Fruit fly (Drosophila melanogaster) whole organism, prepupa: ENCODE results near the gene CG12121.

Experiments
- Blimp-1 ChIP-seq: fragments of 200-800 bp; sonication (Bioruptor generic); optimal IDR thresholded peaks from 3 replicates; lab custom pipeline; 2017; ENCODE audit warnings: missing biosample characterization, missing genetic modification characterization, mild to moderate bottlenecking, moderate library complexity, missing genetic modification reagents
- CG10631 ChIP-seq: fragments of 200-800 bp; sonication (Bioruptor generic); optimal IDR thresholded peaks from 2 replicates; lab custom pipeline; 2016; ENCODE audit warnings: missing biosample characterization, missing genetic modification characterization
- CG10669 ChIP-seq: fragments of 200-800 bp; sonication (Bioruptor generic); optimal IDR thresholded peaks from 3 replicates; lab custom pipeline; 2018; ENCODE audit warnings: missing biosample characterization, mild to moderate bottlenecking, missing genetic modification characterization, moderate library complexity
- CG11294 ChIP-seq: fragments of 200-800 bp; sonication (Bioruptor generic); IDR thresholded peaks from 2 replicates; pipeline ENCODE4 v1.3.6; 2022; ENCODE audit warnings: missing biosample characterization, missing genetic modification characterization
- CG11762 ChIP-seq: fragments of 200-800 bp; sonication (Bioruptor generic); optimal IDR thresholded peaks from 3 replicates; lab custom pipeline; 2016; ENCODE audit warnings: missing biosample characterization, missing genetic modification characterization; ENCODE audit not compliant: insufficient read depth
- CG11902 ChIP-seq: fragments of 200-800 bp; sonication (Bioruptor generic); optimal IDR thresholded peaks from 3 replicates; lab custom pipeline; 2016; ENCODE audit warnings: missing biosample characterization, missing genetic modification characterization
- CG15336 ChIP-seq: fragments of 200-800 bp; sonication (Bioruptor generic); IDR thresholded peaks from 2 replicates; pipeline ENCODE4 v1.3.6; 2022; ENCODE audit warnings: missing biosample characterization, missing genetic modification characterization
- CG16779 ChIP-seq: fragments of 200-800 bp; sonication (Bioruptor generic); optimal IDR thresholded peaks from 3 replicates; lab custom pipeline; 2017; ENCODE audit warnings: missing biosample characterization, mild to moderate bottlenecking, missing genetic modification characterization
- CG3032 ChIP-seq: fragments of 200-800 bp; optimal IDR thresholded peaks from 2 replicates; lab custom pipeline; 2019; ENCODE audit warnings: missing biosample characterization, mild to moderate bottlenecking, missing genetic modification characterization, moderate library complexity
- CG31627 ChIP-seq: fragments of 200-800 bp; sonication (Bioruptor generic); optimal IDR thresholded peaks from 3 replicates; lab custom pipeline; 2016; ENCODE audit warnings: missing biosample characterization, missing genetic modification characterization
- CG32006 ChIP-seq: fragments of 200-800 bp; sonication (Bioruptor generic); optimal IDR thresholded peaks from 3 replicates; lab custom pipeline; 2017; ENCODE audit warnings: missing biosample characterization, mild to moderate bottlenecking, missing genetic modification characterization
- CG34406 ChIP-seq: fragments of 200-800 bp; sonication (Bioruptor generic); optimal IDR thresholded peaks from 3 replicates; lab custom pipeline; 2016; ENCODE audit warnings: missing biosample characterization, missing genetic modification characterization
- CG3919 ChIP-seq: fragments of 200-800 bp; sonication (Bioruptor generic); optimal IDR thresholded peaks from 3 replicates; lab custom pipeline; 2016; ENCODE audit warnings: missing biosample characterization, missing genetic modification characterization
- CG4318 ChIP-seq: fragments of 200-800 bp; sonication (Bioruptor generic); optimal IDR thresholded peaks from 3 replicates; lab custom pipeline; 2017; ENCODE audit warnings: missing biosample characterization, mild to moderate bottlenecking, missing genetic modification characterization
- CG6276 ChIP-seq: fragments of 200-800 bp; sonication (Bioruptor generic); optimal IDR thresholded peaks from 2 replicates; lab custom pipeline; 2017; ENCODE audit warnings: missing biosample characterization, mild to moderate bottlenecking, missing genetic modification characterization
- CG6808 ChIP-seq: fragments of 200-800 bp; sonication (Bioruptor generic); optimal IDR thresholded peaks from 3 replicates; lab custom pipeline; 2017; ENCODE audit warnings: missing biosample characterization, missing genetic modification characterization, mild to moderate bottlenecking, moderate library complexity, missing genetic modification reagents
- CG6854 ChIP-seq: fragments of 200-800 bp; sonication (Bioruptor generic); optimal IDR thresholded peaks from 2 replicates; lab custom pipeline; 2017; ENCODE audit warnings: missing biosample characterization, mild to moderate bottlenecking, missing genetic modification characterization
- CG7368 ChIP-seq: fragments of 200-800 bp; sonication (Bioruptor generic); optimal IDR thresholded peaks from 3 replicates; lab custom pipeline; 2016; ENCODE audit warnings: missing biosample characterization, missing genetic modification characterization
- CG8319 ChIP-seq: fragments of 200-800 bp; sonication (Bioruptor generic); optimal IDR thresholded peaks from 3 replicates; lab custom pipeline; 2016; ENCODE audit warnings: missing biosample characterization, missing genetic modification characterization
- CG8632 ChIP-seq: fragments of 200-800 bp; sonication (Bioruptor generic); optimal IDR thresholded peaks from 3 replicates; lab custom pipeline; 2016; ENCODE audit warnings: missing biosample characterization, missing genetic modification characterization
- CG9139 ChIP-seq: fragments of 200-800 bp; sonication (Bioruptor generic); optimal IDR thresholded peaks from 3 replicates; lab custom pipeline; 2017; ENCODE audit warnings: missing biosample characterization, mild to moderate bottlenecking, missing genetic modification characterization
- Eip75B ChIP-seq: fragments of 200-800 bp; sonication (Bioruptor generic); optimal IDR thresholded peaks from 3 replicates; lab custom pipeline; 2016; ENCODE audit warnings: missing biosample characterization, missing genetic modification characterization
- Eip93F ChIP-seq: fragments of 200-800 bp; sonication (Bioruptor generic); optimal IDR thresholded peaks from 2 replicates; lab custom pipeline; 2016; ENCODE audit warnings: missing biosample characterization, mild to moderate bottlenecking, missing genetic modification characterization
- Ets21C ChIP-seq: fragments of 200-800 bp; sonication (Bioruptor generic); optimal IDR thresholded peaks from 3 replicates; lab custom pipeline; 2016; ENCODE audit warnings: missing biosample characterization, missing genetic modification characterization
- Gug ChIP-seq: fragments of 200-800 bp; sonication (Bioruptor generic); IDR thresholded peaks from 2 replicates; pipeline ENCODE4 v1.3.6; 2022; ENCODE audit warnings: missing biosample characterization, missing genetic modification characterization
- Hr38 ChIP-seq: sonication (Bioruptor generic); optimal IDR thresholded peaks from 2 replicates; lab custom pipeline; 2016; ENCODE audit warnings: missing biosample characterization, missing genetic modification characterization
- Hr39 ChIP-seq: fragments of 200-800 bp; sonication (Bioruptor generic); optimal IDR thresholded peaks from 2 replicates; lab custom pipeline; 2016; ENCODE audit warnings: missing biosample characterization, missing genetic modification characterization
- Hr4 ChIP-seq: fragments of 200-800 bp; sonication (Bioruptor generic); optimal IDR thresholded peaks from 3 replicates; lab custom pipeline; 2016; ENCODE audit warnings: missing biosample characterization, missing genetic modification characterization
- Lpt ChIP-seq: fragments of 200-800 bp; sonication (Bioruptor generic); optimal IDR thresholded peaks from 3 replicates; lab custom pipeline; 2016; ENCODE audit warnings: missing biosample characterization, missing genetic modification characterization
- Met ChIP-seq: fragments of 200-800 bp; sonication (Bioruptor generic); optimal IDR thresholded peaks from 3 replicates; lab custom pipeline; 2016; ENCODE audit warnings: missing biosample characterization, missing genetic modification characterization
- OdsH ChIP-seq: fragments of 200-800 bp; sonication (Bioruptor generic); optimal IDR thresholded peaks from 3 replicates; lab custom pipeline; 2016; ENCODE audit warnings: missing biosample characterization, missing genetic modification characterization
- Smox ChIP-seq: fragments of 200-800 bp; sonication (Bioruptor generic); optimal IDR thresholded peaks from 3 replicates; lab custom pipeline; 2016; ENCODE audit warnings: missing biosample characterization, missing genetic modification characterization
- Sox102F ChIP-seq: fragments of 200-800 bp; sonication (Bioruptor generic); optimal IDR thresholded peaks from 2 replicates; lab custom pipeline; 2016; ENCODE audit warnings: missing biosample characterization, mild to moderate bottlenecking, missing genetic modification characterization
- Sox14 ChIP-seq: fragments of 200-800 bp; sonication (Bioruptor generic); optimal IDR thresholded peaks from 3 replicates; lab custom pipeline; 2016; ENCODE audit warnings: missing biosample characterization, missing genetic modification characterization
- Sox15 ChIP-seq: fragments of 200-800 bp; sonication (Bioruptor generic); optimal IDR thresholded peaks from 3 replicates; lab custom pipeline; 2016; ENCODE audit warnings: missing biosample characterization, missing genetic modification characterization
- acj6 ChIP-seq: fragments of 200-800 bp; sonication (Bioruptor generic); optimal IDR thresholded peaks from 3 replicates; lab custom pipeline; 2016; ENCODE audit warnings: missing biosample characterization, missing genetic modification characterization
- cyc ChIP-seq: fragments of 200-800 bp; sonication (Bioruptor generic); optimal IDR thresholded peaks from 3 replicates; lab custom pipeline; 2016; ENCODE audit warnings: missing biosample characterization, missing genetic modification characterization
- dac ChIP-seq: fragments of 200-800 bp; sonication (Bioruptor generic); optimal IDR thresholded peaks from 2 replicates; lab custom pipeline; 2017; ENCODE audit warnings: missing biosample characterization, mild to moderate bottlenecking, missing genetic modification characterization
- dsx ChIP-seq: fragments of 200-800 bp; optimal IDR thresholded peaks from 3 replicates; lab custom pipeline; 2019; ENCODE audit warnings: missing biosample characterization, mild to moderate bottlenecking, missing genetic modification characterization, moderate library complexity; ENCODE audit not compliant: poor library complexity, severe bottlenecking
- eg ChIP-seq: fragments of 200-800 bp; sonication (Bioruptor generic); IDR thresholded peaks from 3 replicates; pipeline ENCODE4 v1.3.6; 2022; ENCODE audit warnings: missing biosample characterization, missing genetic modification characterization
- esn ChIP-seq: fragments of 200-800 bp; sonication (Bioruptor generic); optimal IDR thresholded peaks from 2 replicates; lab custom pipeline; 2016; ENCODE audit warnings: missing biosample characterization, mild to moderate bottlenecking, missing genetic modification characterization, moderate library complexity
- fd59A ChIP-seq: fragments of 200-800 bp; sonication (Bioruptor generic); optimal IDR thresholded peaks from 2 replicates; lab custom pipeline; 2017; ENCODE audit warnings: missing biosample characterization, mild to moderate bottlenecking, missing genetic modification characterization, missing genetic modification reagents
- fd85E ChIP-seq: fragments of 200-800 bp; sonication (Bioruptor generic); optimal IDR thresholded peaks from 3 replicates; lab custom pipeline; 2016; ENCODE audit warnings: missing biosample characterization, missing genetic modification characterization
- fkh ChIP-seq: fragments of 200-800 bp; sonication (Bioruptor generic); optimal IDR thresholded peaks from 3 replicates; lab custom pipeline; 2017; ENCODE audit warnings: missing biosample characterization, mild to moderate bottlenecking, missing genetic modification characterization, moderate library complexity
- lz ChIP-seq: fragments of 200-800 bp; sonication (Bioruptor generic); optimal IDR thresholded peaks from 3 replicates; lab custom pipeline; 2016; ENCODE audit warnings: missing biosample characterization, missing genetic modification characterization
- net ChIP-seq: fragments of 200-800 bp; sonication (Bioruptor generic); optimal IDR thresholded peaks from 3 replicates; lab custom pipeline; 2016; ENCODE audit warnings: missing biosample characterization, missing genetic modification characterization
- salr ChIP-seq, 2 experiments: fragments of 200-800 bp; sonication (Bioruptor generic); optimal IDR thresholded peaks; 3 replicates each; lab custom pipeline; 2016 to 2018; ENCODE audit warnings: missing biosample characterization in 2 of 2, missing genetic modification characterization in 2 of 2, mild to moderate bottlenecking in 1 of 2
- spab ChIP-seq: fragments of 200-800 bp; sonication (Bioruptor generic); optimal IDR thresholded peaks from 2 replicates; lab custom pipeline; 2017; ENCODE audit warnings: missing biosample characterization, mild to moderate bottlenecking, missing genetic modification characterization, missing genetic modification reagents
- ss ChIP-seq, 2 experiments: fragments of 200-800 bp; sonication (Bioruptor generic); optimal IDR thresholded peaks; 2 replicates in 1 of 2; 3 replicates in 1 of 2; lab custom pipeline; 2017 to 2018; ENCODE audit warnings: mild to moderate bottlenecking in 2 of 2, missing biosample characterization in 2 of 2, missing genetic modification characterization in 2 of 2, moderate library complexity in 1 of 2
- topi ChIP-seq: fragments of 200-800 bp; sonication (Bioruptor generic); optimal IDR thresholded peaks from 3 replicates; lab custom pipeline; 2016; ENCODE audit warnings: missing biosample characterization, missing genetic modification characterization
- vri ChIP-seq: fragments of 200-800 bp; sonication (Bioruptor generic); optimal IDR thresholded peaks from 3 replicates; lab custom pipeline; 2016; ENCODE audit warnings: missing biosample characterization, mild to moderate bottlenecking, missing genetic modification characterization

Gene CG12121

DNA sequence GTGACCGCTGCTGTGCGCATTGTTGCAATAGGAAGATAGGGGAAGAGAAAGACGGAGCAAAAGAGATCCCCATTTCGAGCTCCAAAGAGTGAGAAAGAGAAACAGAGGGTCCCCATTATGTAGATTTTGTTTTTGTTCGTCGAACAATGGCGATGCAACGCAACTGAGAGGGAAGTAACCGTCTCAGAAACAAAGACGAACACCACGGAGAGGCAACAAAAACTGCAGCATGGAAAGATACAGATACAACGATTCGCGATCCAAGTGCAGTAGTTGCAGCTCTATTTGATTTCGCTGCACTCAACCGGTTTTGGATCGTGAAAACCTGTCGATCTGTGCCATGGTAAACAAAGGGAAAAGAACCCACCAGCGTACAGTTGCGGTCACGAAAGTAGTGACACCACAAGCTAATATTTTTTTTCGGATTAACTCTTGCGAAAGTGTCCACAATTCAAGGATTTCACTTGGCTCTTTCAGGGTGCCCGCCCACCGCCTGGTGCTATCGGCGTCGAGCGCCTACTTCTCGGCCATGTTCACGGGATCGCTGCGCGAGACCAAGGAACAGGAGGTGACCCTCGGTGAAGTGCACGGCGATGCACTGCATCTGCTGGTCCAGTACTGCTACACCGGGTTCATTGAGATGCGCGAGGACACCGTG lies 20.0 kb upstream of the CG12121 start:
- peak; percentile 13 for TF ChIP-seq dsx (GFP tag; lab: Kevin White, UChicago)
- no peak for TF ChIP-seq CG11902 (GFP tag; lab: Kevin White, UChicago)
- TF ChIP-seq ss (GFP tag; optimal IDR thresholded peaks at IDR 0.05; lab: Kevin White, UChicago), result no peak
- peak; percentile 12 for TF ChIP-seq lz (GFP tag; lab: Kevin White, UChicago)
- no peak for TF ChIP-seq esn (GFP tag; lab: Kevin White, UChicago)
- TF ChIP-seq CG8319 (GFP tag; lab: Kevin White, UChicago), result no peak
- no peak for TF ChIP-seq Hr39 (GFP tag; lab: Kevin White, UChicago)
- TF ChIP-seq CG9139 (GFP tag; lab: Kevin White, UChicago), result peak; percentile 46
- peak; percentile 20 for TF ChIP-seq CG32006 (GFP tag; lab: Kevin White, UChicago)
- no peak for TF ChIP-seq Sox102F (GFP tag; lab: Kevin White, UChicago)
- no peak for TF ChIP-seq CG34406 (GFP tag; lab: Kevin White, UChicago)
- TF ChIP-seq CG16779 (tag; lab: Kevin White, UChicago), result no peak
- TF ChIP-seq dac (GFP tag; lab: Kevin White, UChicago), result peak; percentile 9
- no peak for TF ChIP-seq Hr4 (GFP tag; lab: Kevin White, UChicago)
- peak; percentile 34 for TF ChIP-seq CG6808 (GFP tag; lab: Kevin White, UChicago)
- TF ChIP-seq CG10631 (GFP tag; lab: Kevin White, UChicago), result no peak
- no peak for TF ChIP-seq OdsH
- TF ChIP-seq CG11762 (GFP tag; lab: Kevin White, UChicago), result no peak
- no peak for TF ChIP-seq cyc
- TF ChIP-seq Met (GFP tag; lab: Kevin White, UChicago), result no peak
- no peak for TF ChIP-seq CG31627 (GFP tag; lab: Kevin White, UChicago)
- peak; percentile 13 for TF ChIP-seq vri (GFP tag; lab: Kevin White, UChicago)
- no peak for TF ChIP-seq Blimp-1 (GFP tag; lab: Kevin White, UChicago)
- TF ChIP-seq CG7368 (GFP tag; lab: Kevin White, UChicago), result no peak
- no peak for TF ChIP-seq fd85E (GFP tag; lab: Kevin White, UChicago)
- TF ChIP-seq Smox (GFP tag; lab: Kevin White, UChicago), result no peak
- no peak for TF ChIP-seq CG4318 (GFP tag; lab: Kevin White, UChicago)
- TF ChIP-seq CG3919 (GFP tag; lab: Kevin White, UChicago), result no peak
- peak; percentile 64 for TF ChIP-seq Sox14 (GFP tag; lab: Kevin White, UChicago)
- no peak for TF ChIP-seq Sox15
- TF ChIP-seq fd59A (GFP tag; lab: Kevin White, UChicago), result no peak
- no peak for TF ChIP-seq CG3032 (tag; lab: Kevin White, UChicago)
- TF ChIP-seq CG6854 (GFP tag; lab: Kevin White, UChicago), result no peak
- TF ChIP-seq acj6, result no peak
- no peak for TF ChIP-seq Hr38 (GFP tag; lab: Kevin White, UChicago)
- TF ChIP-seq net (GFP tag; lab: Kevin White, UChicago), result no peak
- peak; percentile 1 for TF ChIP-seq CG8632 (GFP tag; lab: Kevin White, UChicago)
- no peak for TF ChIP-seq Eip75B (GFP tag; lab: Kevin White, UChicago)
- TF ChIP-seq Lpt (GFP tag; lab: Kevin White, UChicago), result no peak
- TF ChIP-seq Eip93F (GFP tag; lab: Kevin White, UChicago), result no peak
- TF ChIP-seq fkh, result no peak
- peak; percentile 12 for TF ChIP-seq topi
- no peak for TF ChIP-seq CG6276 (GFP tag; lab: Kevin White, UChicago)
- TF ChIP-seq CG11294 (GFP tag; lab: Robert Waterston, UW), result peak; percentile 27; the same call in 1 of the 2 replicates
- TF ChIP-seq CG10669 (GFP tag; lab: Kevin White, UChicago), result no peak
- no peak; the same call in 1 of the 2 replicates for TF ChIP-seq Gug (GFP tag; lab: Robert Waterston, UW)
- TF ChIP-seq Ets21C (GFP tag; lab: Kevin White, UChicago), result no peak
- TF ChIP-seq eg, result peak; percentile 68
- no peak for TF ChIP-seq salr (GFP tag; optimal IDR thresholded peaks at IDR 0.05; lab: Kevin White, UChicago)
- peak; percentile 41; the same call in 1 of the 2 replicates for TF ChIP-seq CG15336 (GFP tag; lab: Robert Waterston, UW)
- no peak for TF ChIP-seq spab (GFP tag; lab: Kevin White, UChicago)
